Fruit fly (Drosophila melanogaster) S2 (cell line): ENCODE measurements around the gene CG11790.

Source experiments
- CG8478 ChIP-seq: fragments of >200 bp; optimal IDR thresholded peaks from 2 replicates; lab custom pipeline; 2018
- CTCF ChIP-seq, 2 experiments: fragments of >200 bp; optimal IDR thresholded peaks; 2 replicates each; lab custom pipeline; 2018

Gene CG11790

DNA sequence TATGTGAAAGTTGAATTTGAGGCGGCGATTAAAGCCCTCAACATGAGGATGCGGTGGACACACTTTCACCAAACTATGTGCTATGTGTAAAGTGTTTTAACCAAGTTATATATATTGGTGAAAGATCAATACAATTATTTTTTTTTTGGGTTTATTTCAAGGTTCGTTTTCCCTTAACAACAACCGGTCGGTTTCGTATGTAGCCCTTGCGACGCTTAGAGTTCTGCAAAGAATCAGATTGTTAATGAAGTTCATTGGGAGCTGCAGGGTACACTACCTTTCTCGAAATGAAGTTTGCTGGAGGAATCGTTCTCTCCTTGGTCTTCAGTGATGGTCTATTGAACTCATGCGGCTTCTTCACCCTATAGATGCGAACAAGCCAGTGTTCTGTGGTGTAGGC, 19.4 kb downstream of the CG11790 start:
- no peak for TF ChIP-seq CTCF (optimal IDR thresholded peaks at IDR 0.05; lab: Kevin White, UChicago)
- TF ChIP-seq CG8478 (lab: Kevin White, UChicago): no peak

DNA sequence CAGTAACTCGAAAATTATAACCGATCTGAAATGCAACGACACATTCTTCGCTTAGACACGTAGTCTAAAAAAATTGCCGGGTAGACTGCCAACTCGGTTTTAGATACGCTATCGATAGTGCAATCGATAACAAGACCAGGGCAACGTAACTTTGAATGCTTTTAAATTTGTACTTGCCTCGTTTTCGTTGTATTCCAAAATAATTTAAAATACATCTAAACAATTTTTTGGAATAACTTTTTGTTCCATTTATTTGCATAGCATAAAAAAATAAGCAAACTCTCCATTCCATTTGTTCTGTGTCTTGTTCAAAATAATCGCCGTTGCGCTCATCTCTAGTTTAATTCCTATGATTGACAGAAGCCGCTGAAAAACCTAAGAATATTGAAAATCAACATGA, 22.1 kb downstream of the CG11790 start, which contains the start of the genes Stt3B and CG11839:
TSS of gene Stt3B (minus strand) at position 69 of the 400 bp plus-strand sequence.
TSS of gene CG11839 (plus strand) at position 359 of the 400 bp plus-strand sequence.
- TF ChIP-seq CTCF (optimal IDR thresholded peaks at IDR 0.05; lab: Kevin White, UChicago): no peak

DNA sequence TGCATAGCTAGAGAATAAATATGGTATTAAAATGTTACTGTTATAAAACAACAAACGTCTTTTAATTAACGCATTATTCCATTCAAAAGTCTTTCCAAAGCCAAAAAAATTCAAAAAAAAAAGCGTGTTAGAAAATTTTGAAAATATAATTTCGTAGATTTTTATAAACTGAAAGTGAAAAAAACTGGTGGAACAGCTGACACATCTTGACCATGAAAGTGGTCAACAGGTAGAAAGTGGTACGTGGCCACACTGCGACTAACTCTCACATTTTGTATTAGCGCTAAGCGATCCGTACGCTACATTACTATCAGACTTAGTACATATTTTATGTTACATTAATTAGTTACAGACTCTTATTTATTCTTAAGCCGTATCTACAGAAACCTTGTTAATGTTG, 23.4 kb downstream of the CG11790 start, which contains the start of gene CG11836:
TSS of gene CG11836 (plus strand) at position 256 of the 400 bp plus-strand sequence.
- TF ChIP-seq CTCF (optimal IDR thresholded peaks at IDR 0.05; lab: Kevin White, UChicago) (no peak), CG8478 (lab: Kevin White, UChicago) (no peak)

DNA sequence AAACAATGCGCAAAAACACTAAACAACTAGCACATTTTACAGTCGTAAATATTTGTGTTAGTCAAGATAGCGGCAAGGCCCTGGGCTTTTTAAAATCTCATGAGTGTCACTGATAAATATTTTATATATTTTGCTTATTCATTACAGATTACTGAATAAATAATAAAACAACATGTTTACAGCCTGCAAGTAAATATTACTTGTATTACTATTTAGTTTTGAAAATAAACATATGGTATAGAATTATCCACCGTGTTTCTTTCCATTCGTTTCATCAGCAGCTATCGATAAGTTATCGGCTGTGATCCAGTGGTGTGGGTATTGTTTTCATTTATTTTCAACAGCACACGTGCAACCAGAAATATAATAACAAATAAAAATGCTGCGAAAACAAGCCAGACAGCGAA, 27.1 kb downstream of the CG11790 start, which contains the start of the genes shams and CG11920:
TSS of gene shams (minus strand) at position 50 of the 407 bp plus-strand sequence.
TSS of gene CG11920 (plus strand) at position 320 of the 407 bp plus-strand sequence.
- no peak for TF ChIP-seq CG8478 (lab: Kevin White, UChicago)
- TF ChIP-seq CTCF (optimal IDR thresholded peaks at IDR 0.05; lab: Kevin White, UChicago): no peak

DNA sequence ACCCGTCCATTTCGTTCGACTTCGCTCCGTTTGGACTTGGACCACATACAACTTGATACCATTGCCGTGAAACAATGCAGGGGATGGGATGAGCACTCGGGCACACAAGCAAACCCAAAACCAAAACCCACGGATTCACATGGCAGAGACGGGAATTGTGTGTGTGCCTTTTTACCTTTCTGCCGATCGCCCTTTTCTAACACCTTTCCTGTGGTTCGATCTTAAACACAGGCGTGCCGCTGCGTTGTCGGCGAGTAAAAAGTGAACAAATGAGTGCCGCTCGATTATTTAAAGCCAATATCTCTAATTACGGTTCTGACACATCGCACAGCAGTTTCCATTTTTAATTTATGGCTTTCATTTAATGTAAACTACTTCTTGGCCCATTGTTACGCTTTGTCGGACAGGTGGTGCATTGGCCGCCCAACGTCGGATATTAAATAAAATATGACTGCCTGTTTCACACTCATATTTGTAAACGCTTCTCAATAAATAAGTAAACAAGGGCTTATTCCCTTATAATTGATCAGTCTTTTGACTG, 29.8 kb downstream of the CG11790 start:
- TF ChIP-seq CG8478 (lab: Kevin White, UChicago) (no peak), CTCF (optimal IDR thresholded peaks at IDR 0.05; lab: Kevin White, UChicago) (no peak)

DNA sequence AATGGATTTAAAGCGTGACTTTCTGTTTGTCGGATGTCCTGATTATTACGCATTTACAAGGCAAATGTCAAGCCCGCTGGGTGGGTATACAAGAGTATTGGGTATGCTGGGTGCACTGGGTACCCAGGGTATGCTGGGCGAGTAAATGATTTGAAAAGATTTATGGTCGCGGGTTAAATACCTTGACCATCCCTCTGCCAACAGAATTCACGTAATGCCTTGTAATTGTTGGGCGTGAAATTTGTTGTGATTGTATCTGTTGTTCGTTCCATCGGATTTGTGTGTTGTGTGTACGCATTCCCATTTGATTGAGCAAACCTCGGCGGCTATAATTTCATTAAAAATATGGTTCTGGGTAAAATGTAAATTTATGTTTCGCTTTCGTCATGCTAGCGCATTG, 31.2 kb downstream of the CG11790 start:
- no peak for TF ChIP-seq CTCF (optimal IDR thresholded peaks at IDR 0.05; lab: Kevin White, UChicago)
- no peak for TF ChIP-seq CG8478 (lab: Kevin White, UChicago)

DNA sequence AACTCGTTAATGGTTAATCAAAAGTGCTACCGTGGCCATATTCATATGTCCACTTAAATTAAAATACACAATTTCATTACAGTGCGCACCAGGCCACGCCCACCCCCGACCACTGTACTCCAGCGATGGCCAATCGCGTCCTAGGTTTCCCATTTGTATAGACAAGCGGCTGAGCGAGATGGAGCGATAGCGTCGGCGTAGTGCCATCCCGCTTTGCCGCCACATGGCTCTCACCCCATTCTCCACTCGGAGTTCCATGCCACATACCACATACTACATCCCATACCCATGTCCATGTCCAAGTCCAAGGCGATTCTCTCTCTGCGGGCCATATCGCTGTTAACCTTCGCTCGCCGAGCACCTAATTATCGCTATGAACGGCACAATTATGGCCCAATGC, 32.9 kb downstream of the CG11790 start:
- TF ChIP-seq CTCF (optimal IDR thresholded peaks at IDR 0.05; lab: Kevin White, UChicago) (peak in 1 of 2 experiments; percentile 30), CG8478 (lab: Kevin White, UChicago) (no peak)

DNA sequence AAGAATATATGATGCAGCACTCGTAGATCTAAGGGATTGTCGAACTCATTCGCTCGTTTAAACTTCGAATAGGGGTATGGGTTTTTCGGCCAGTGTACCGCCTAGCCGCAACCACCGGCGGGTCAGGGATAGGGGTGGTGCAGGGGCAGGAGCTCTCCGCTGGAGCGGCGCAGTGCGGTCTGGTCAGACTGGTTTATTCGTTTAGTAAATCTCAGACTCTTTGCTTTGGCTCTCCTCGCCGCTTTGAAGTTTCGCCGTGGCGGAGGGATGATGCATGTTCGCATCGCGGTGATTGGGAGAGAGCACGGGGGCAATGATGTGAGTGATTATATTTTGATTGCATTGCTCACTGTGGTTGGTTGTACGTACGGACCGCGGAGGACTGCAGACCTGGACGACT, 34.8 kb downstream of the CG11790 start, which contains the start of gene fd96Ca:
TSS of gene fd96Ca (plus strand) at position 337 of the 400 bp plus-strand sequence.
- TF ChIP-seq CTCF (optimal IDR thresholded peaks at IDR 0.05; lab: Kevin White, UChicago) (no peak), CG8478 (lab: Kevin White, UChicago) (no peak)

DNA sequence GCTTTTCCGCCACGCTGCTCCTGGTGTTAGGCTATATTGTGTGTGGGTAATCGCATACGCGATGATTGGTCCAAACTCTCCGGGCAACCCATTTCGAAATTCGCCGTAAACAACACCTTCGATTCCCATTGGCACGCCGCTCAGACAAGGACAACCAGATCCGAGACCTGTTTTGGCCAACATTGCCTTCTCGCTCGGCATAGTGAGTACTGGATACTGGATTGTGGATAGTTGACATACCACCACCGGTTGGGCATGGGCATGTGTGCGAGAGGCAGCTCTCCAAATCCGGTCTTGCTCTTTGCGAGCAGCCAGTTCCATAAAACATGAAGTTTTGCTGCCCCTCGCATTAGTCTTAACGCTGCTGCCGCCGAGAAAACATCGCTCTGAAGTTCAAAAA, 47.1 kb downstream of the CG11790 start, which contains the start of gene fd96Cb:
TSS of gene fd96Cb (plus strand) at position 374 of the 400 bp plus-strand sequence.
- TF ChIP-seq CG8478 (lab: Kevin White, UChicago): no peak
- no peak for TF ChIP-seq CTCF (optimal IDR thresholded peaks at IDR 0.05; lab: Kevin White, UChicago)

DNA sequence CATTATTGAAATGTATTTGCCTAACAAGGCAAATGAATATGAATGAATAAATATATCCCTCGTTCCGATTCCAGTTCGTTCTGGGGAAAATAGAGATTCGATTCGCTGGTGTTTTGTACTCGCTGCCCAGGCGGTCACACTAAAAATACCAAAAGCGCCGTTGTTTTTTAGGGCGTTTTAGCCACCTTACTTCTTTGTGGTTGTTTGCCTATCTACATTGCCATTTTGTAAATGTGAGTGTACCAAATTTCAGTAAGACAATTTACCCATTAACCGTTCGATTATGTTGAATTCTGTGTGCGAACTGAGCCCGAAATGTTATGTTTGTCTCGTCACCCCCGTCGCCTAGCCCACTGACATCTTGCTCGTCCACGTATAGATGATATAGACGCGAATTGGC, 50.0 kb downstream of the CG11790 start, which contains the start of the genes CG33095 and CG33096:
TSS of gene CG33095 (plus strand) at position 187 of the 400 bp plus-strand sequence.
TSS of gene CG33096 (plus strand) at position 187 of the 400 bp plus-strand sequence.
- TF ChIP-seq CTCF (optimal IDR thresholded peaks at IDR 0.05; lab: Kevin White, UChicago) (no peak), CG8478 (lab: Kevin White, UChicago) (no peak)
